Fruit fly (Drosophila melanogaster) Kc167 (cell line): Measurements from ENCODE around the gene Polr1B.

Experiments used
- Myc ChIP-seq: fragments of >200 bp; optimal IDR thresholded peaks from 2 replicates; lab custom pipeline; 2017; ENCODE audit warnings: missing external identifiers
- Sin3A ChIP-seq: fragments of >200 bp; optimal IDR thresholded peaks from 2 replicates; lab custom pipeline; 2018; ENCODE audit warnings: missing external identifiers
- h ChIP-seq: fragments of >200 bp; optimal IDR thresholded peaks from 3 replicates; lab custom pipeline; 2018; ENCODE audit warnings: missing external identifiers
- insv ChIP-seq: fragments of >200 bp; optimal IDR thresholded peaks from 3 replicates; lab custom pipeline; 2018; ENCODE audit warnings: missing external identifiers
- psq ChIP-seq: fragments of >200 bp; optimal IDR thresholded peaks from 2 replicates; lab custom pipeline; 2017; ENCODE audit warnings: missing external identifiers
- ttk ChIP-seq: sonication (Bioruptor generic); optimal IDR thresholded peaks from 2 replicates; lab custom pipeline; 2017; ENCODE audit warnings: missing external identifiers

The Polr1B gene

DNA sequence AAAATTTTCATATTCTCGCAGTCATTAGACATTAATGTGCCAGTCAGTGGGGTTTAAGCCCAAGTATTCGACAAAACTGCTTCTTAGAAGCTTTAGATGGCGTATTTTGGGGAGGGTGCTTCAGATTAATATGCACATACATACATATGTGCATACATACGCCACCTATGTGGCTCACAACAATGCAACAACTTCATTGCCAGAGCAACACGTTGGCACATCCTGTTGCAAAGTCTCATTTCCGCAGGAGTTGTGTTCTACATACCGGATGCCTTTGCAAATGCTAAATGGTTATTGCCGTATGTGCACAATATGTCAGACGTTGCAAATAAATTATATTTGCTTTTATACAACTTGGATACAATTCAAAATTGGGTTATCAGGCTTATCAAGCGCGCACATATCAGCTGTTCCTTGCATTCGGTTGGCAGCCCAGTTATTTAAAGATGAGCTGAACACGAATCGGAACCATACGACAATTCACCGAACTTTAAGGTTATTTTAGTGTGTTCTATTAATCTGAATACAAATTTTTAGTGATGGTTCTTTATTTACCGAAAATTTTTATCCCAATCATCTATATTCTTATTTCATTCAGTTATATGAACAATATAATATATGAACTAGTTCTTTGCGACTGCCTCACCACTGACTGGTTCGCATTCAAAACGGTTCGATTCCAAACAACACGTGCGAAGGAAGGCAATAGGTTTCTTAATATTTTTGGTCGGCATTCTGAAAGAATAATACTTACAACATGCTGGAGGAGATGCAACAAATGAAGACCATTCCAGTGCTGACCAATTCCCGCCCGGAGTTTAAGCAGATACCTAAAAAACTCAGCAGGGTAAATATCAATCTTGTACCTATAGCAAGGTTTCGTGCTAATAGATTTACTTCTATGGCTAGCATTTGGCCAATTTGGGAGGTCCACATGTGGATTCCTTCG is at the start of gene Polr1B:
Polr1B (plus strand) TSS at position 659 of the 949 bp plus-strand sequence.
- TF ChIP-seq ttk (lab: Kevin White, UChicago) (no peak), psq (no peak), Sin3A (no peak), h (lab: Kevin White, UChicago) (no peak), insv (lab: Kevin White, UChicago) (no peak), Myc (lab: Kevin White, UChicago) (no peak)

DNA sequence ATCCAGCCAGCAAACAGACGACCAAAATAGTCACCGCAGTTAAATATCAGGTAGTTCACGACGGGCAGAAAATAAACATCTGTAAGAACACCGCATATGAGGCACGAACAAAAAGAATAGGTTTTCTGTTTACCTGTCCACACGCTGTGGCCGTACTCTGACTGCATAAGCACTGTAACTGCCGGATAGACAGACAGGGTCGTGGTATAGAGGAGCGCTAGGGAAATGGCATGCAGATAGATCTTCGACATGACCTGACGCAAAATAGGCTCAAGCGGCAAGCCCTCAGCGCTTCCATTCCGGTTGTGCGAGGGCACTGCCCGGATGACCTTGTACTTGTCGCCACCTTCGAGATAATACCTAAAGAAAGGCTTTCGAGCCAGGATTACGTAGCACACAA is 47.9 kb upstream of the Polr1B start:
- no peak for TF ChIP-seq h (lab: Kevin White, UChicago)
- TF ChIP-seq Sin3A = no peak
- no peak for TF ChIP-seq Myc (lab: Kevin White, UChicago)
- TF ChIP-seq ttk (lab: Kevin White, UChicago) = no peak
- TF ChIP-seq insv (lab: Kevin White, UChicago) = no peak
- TF ChIP-seq psq = no peak

DNA sequence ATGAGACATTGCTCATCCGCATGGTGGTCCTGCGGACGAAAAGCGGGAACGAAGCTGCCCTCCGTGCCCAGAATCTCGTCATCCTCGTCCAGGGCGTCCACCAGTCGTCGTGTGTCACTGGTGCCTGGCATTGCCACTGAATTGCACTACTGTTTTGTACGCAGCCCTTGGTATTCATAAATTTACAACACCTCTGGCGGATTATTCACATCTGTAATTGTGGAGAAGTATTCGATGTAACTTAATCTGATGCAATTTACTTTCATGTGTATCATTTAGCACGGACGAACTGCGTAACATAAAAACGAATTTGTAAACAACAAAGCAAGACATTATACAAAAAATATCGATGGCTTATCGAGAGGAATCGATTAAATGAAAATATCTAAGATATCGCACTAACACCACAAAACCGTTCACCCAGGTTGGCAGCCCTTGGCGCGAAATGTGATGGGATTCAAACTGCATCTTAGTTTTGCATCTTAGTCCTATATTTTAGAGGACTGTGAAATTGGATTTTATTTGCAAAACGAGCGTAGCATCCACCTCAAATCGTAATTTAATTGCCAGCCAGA is 46.4 kb upstream of the Polr1B start, which contains the start of gene Ent1:
Ent1 (minus strand) TSS at position 319 of the 575 bp plus-strand sequence.
- TF ChIP-seq Myc (lab: Kevin White, UChicago) (no peak), h (lab: Kevin White, UChicago) (no peak), Sin3A (no peak)

DNA sequence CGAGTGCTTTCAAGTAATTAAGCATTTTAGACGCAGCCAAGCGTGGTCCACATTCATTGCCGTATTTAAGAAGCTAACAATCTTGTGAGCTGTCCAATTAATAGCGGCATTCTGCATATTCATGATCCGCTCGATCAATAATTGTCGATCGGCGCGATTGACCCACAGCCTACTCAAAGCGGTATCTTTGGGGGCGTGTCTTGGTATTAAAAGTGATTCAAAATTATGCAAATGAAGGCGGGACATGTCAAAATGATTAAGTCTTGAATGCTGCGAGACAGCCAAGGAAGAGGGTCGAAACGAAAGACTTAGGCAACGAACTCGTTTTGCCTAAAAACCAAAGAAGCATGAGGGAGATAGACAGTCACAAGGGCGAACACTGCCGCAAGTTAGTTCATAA is 37.2 kb upstream of the Polr1B start:
- TF ChIP-seq ttk (lab: Kevin White, UChicago) (no peak), h (lab: Kevin White, UChicago) (no peak), psq (no peak), insv (lab: Kevin White, UChicago) (no peak), Myc (lab: Kevin White, UChicago) (no peak), Sin3A (no peak)

DNA sequence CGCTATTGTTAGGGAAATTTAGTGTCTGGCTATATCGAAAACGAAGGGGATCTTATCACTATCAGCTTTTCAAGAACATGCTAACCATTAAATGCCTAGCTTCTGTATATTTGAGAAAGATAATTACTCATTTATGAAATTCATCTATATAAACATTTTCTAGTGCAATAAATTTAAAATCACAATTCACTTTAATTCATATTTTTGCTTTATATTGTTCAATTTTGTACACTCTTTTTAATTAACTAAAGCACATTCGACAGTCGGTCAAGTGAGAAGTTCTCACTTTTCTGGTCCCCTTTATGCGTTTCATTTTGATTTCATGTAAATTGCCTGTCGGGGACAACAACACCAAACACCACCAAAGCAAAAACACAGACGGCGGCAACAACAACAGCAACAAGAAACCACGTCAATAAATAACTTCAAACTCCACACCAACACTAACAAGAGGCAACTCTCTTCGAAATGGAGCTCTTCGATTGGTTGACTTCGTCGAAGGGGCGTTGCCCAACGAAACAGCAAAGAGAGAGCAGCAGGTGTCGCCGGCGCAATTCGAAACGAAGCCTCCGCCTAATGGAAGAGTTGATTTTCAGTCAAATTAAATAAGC is 35.6 kb upstream of the Polr1B start:
- TF ChIP-seq h (lab: Kevin White, UChicago) (no peak), insv (lab: Kevin White, UChicago) (no peak), Myc (lab: Kevin White, UChicago) (no peak), ttk (lab: Kevin White, UChicago) (no peak), psq (no peak), Sin3A (no peak)

DNA sequence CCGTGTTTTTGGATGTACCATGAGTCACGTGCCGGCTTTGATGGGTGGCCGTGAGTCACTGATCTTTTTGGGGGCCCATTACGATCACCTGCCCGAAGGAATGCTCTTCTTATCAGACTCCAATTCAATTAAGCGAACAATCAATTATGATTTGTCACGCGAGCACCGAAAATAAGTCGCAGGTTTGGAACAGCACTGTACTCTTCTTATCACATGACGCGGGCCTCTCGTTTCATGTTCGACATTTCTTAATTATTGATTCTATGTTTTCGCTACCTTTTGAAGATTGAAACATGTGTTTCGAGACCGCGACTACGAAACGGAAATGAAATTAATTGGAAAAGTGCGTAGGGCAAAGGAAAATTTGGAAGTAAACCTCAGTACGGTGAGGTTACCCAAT is 34.3 kb upstream of the Polr1B start:
- TF ChIP-seq Myc (lab: Kevin White, UChicago) (no peak), Sin3A (no peak), insv (lab: Kevin White, UChicago) (no peak), h (lab: Kevin White, UChicago) (no peak), ttk (lab: Kevin White, UChicago) (no peak), psq (no peak)

DNA sequence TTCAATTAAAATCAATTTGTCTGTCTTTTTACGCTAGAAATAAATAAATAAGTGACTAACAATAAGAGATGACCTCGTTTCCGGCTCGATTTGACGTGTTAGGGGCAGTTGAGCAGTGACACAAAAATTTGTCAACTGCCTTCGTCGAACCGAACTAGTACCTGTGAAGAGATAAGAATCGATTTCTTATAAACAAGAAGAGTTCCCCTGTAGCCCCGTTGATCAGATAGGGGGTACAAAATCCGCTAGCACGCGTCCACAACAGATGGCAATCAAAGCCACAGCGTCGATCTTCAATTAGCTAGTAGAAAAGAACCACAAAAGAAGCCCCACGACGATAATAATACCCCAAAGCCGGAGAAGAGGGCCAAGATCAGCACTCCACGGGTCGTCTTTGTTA is 32.3 kb upstream of the Polr1B start:
- TF ChIP-seq psq (no peak), h (lab: Kevin White, UChicago) (no peak), insv (lab: Kevin White, UChicago) (no peak), ttk (lab: Kevin White, UChicago) (no peak)

DNA sequence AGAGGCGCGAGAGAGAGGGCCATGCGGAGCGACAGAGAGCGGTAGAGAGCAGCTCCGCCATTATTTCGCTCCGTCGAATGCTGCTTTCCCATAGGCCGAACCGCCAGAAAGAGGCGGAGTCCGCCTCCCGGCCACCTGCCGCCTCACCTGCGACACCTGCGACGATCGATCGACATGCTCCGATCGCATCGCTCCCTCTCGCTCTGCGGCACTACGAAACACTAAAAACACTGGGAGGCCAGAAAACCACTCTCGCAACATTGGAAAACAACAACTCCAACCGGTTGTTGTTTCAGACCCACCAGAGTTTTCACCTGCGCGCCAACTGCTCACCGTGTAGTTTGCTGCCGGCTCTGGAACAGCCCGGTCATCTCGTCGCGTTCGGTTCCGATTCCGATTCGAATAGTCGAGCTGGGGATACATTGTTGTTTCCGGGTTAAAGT is 26.3 kb upstream of the Polr1B start, which contains the start of gene al:
al (plus strand) TSS at position 333 of the 443 bp plus-strand sequence.
- TF ChIP-seq Myc (lab: Kevin White, UChicago) = no peak
- TF ChIP-seq Sin3A = no peak
- TF ChIP-seq psq = no peak
- no peak for TF ChIP-seq insv (lab: Kevin White, UChicago)

DNA sequence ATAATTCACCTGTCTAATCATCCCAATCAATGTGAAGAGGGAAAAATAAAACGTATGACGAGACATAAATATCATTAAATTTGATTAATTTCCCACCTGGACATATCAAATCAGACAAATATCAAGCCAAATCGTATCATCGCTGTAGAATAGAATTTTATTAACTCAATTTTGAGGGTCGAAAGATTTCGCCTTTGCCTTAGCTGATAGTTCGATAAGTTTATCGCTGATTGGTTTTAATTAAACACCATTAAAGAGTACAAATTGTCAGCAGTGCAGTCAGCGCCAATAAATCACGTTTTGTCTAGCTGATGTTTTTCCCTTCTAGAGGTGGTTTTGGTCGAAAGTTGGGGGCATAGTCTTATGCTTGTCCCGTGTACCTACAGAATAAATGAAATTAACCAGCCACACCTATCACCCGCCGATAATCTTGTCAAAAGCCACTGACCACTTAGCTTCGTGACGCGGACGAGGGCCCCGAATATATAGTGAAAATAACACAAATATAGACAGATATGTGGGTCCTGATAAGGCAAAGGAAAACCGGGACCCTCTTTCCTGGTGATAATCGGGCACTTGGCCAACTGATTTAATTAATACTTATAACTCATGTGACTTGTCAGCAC is 25.2 kb upstream of the Polr1B start:
- no peak for TF ChIP-seq Myc (lab: Kevin White, UChicago)
- TF ChIP-seq h (lab: Kevin White, UChicago) = no peak
- no peak for TF ChIP-seq Sin3A
- no peak for TF ChIP-seq ttk (lab: Kevin White, UChicago)
- no peak for TF ChIP-seq insv (lab: Kevin White, UChicago)
- TF ChIP-seq psq = no peak

DNA sequence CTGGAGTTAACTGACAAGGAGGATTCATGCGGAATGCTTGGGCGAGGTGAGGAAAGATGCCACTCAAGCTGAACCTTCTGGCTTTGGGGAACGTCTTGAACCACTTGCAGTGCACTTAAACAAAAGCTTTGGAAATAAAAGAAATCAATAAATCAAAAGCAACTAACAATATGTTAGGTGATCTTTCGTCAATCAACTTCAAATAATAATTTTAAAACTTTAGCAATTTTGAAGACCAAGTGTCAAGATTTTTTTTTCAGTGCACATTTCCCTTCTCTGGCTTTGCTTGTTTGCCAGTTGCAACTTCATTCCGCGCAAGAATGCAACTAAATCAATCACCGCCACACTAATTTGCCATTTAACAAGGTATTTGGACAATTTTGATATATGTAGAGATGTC is 21.3 kb upstream of the Polr1B start:
- no peak for TF ChIP-seq Myc (lab: Kevin White, UChicago)
- no peak for TF ChIP-seq psq
- TF ChIP-seq Sin3A = no peak
- TF ChIP-seq h (lab: Kevin White, UChicago) = no peak
- no peak for TF ChIP-seq ttk (lab: Kevin White, UChicago)
- no peak for TF ChIP-seq insv (lab: Kevin White, UChicago)

DNA sequence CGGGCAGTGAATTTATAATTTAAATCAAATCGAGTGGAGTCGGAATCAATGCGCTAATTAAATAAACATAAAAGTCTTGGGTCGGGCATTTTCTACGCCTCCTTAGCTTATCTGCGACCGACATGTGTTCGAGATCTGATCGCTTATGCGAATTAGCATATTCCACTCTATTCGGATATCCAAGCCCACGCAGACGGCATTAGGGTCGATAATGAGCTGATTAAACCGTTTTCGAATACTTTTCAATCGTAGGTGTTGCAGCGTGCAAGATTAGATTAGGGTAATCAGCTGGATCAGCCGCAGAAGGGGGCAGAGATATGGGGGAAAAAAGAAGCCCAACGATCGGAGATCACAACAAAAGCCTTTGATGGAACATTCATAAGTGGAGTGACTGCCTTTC is 13.6 kb upstream of the Polr1B start:
- no peak for TF ChIP-seq Myc (lab: Kevin White, UChicago)
- TF ChIP-seq ttk (lab: Kevin White, UChicago) = no peak
- no peak for TF ChIP-seq h (lab: Kevin White, UChicago)
- no peak for TF ChIP-seq insv (lab: Kevin White, UChicago)
- TF ChIP-seq psq = no peak
- no peak for TF ChIP-seq Sin3A
